Worm (Caenorhabditis elegans): ENCODE data around the gene F55A11.1.

DNA sequence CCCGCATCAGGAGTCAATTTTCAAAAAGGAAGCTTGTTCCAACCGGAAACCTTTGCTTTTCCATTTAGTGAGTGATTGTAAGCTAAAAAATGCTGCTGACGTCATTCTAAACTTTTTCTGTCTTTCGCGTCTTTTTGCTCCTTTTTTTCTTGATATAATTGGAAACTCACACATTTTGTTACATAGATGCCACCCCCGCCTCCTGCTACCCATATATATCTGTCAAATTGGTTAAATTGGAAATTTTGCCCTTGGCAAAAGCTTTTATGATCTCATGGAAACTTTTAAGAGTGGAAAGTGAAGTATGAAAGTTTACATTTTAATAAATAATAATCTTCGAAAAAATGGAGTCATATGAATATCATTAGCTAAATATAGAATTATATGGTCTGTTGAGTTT, 45.8 kb upstream of the F55A11.1 start:
- TF ChIP-seq nhr-71 (tag; optimal IDR thresholded peaks at IDR 0.05) (no peak), lsy-2 (tag; optimal IDR thresholded peaks at IDR 0.05) (no peak), hpl-2 (GFP tag; optimal IDR thresholded peaks at IDR 0.05) (no peak), mdl-1 (tag; optimal IDR thresholded peaks at IDR 0.05) (no peak), snpc-4 (tag; optimal IDR thresholded peaks at IDR 0.05) (no peak), lir-3 (tag; optimal IDR thresholded peaks at IDR 0.05; ENCODE audit: poor library complexity) (no peak), nhr-237 (tag; optimal IDR thresholded peaks at IDR 0.05) (no peak), fos-1 (tag; optimal IDR thresholded peaks at IDR 0.05) (no peak), F16B12.6 (tag; optimal IDR thresholded peaks at IDR 0.05) (no peak), pqm-1 (tag; optimal IDR thresholded peaks at IDR 0.05) (no peak), lin-14 (GFP tag; optimal IDR thresholded peaks at IDR 0.05) (peak; percentile 67), hlh-4 (tag; optimal IDR thresholded peaks at IDR 0.05) (no peak), ztf-4 (tag; optimal IDR thresholded peaks at IDR 0.05) (no peak), pag-3 (tag; optimal IDR thresholded peaks at IDR 0.05; ENCODE audit: borderline replicate concordance, insufficient read depth) (no peak)

All from whole organism, L1 larva.